Fruit fly (Drosophila melanogaster): ENCODE measurements around the gene CG4199.

Gene CG4199

dm6 chrX:2073325-2073724 lies at the start of gene CG4199:
Gene CG4199, minus strand, starts transcription at chrX:2073483.
- TF ChIP-seq p53 (GFP tag; optimal IDR thresholded peaks at IDR 0.05) (no peak), CG11398 (GFP tag; optimal IDR thresholded peaks at IDR 0.05) (no peak), ase (GFP tag; IDR thresholded peaks at IDR 0.05) (no peak), Fer1 (GFP tag; optimal IDR thresholded peaks at IDR 0.05) (peak; percentile 25), Pdp1 (GFP tag; optimal IDR thresholded peaks at IDR 0.05) (peak in 1 of 2 experiments; percentile 35), Dfd (GFP tag; optimal IDR thresholded peaks at IDR 0.05) (no peak), vvl (GFP tag; IDR thresholded peaks at IDR 0.05) (peak; percentile 34; the same call in 1 of the 2 replicates), CG15696 (tag; optimal IDR thresholded peaks at IDR 0.05) (no peak), Drgx (GFP tag; IDR thresholded peaks at IDR 0.05) (peak; percentile 20; the same call in 1 of the 2 replicates), grau (tag; optimal IDR thresholded peaks at IDR 0.05) (peak; percentile 49), usp (GFP tag; optimal IDR thresholded peaks at IDR 0.05) (no peak), crp (GFP tag; optimal IDR thresholded peaks at IDR 0.05) (peak in 1 of 2 experiments; percentile 7), Eip74EF (GFP tag; optimal IDR thresholded peaks at IDR 0.05) (no peak), Dbx (GFP tag; IDR thresholded peaks at IDR 0.05) (0 out of 3 replicates have a peak, but pooled peaks have one; percentile 22), Fer2 (tag; optimal IDR thresholded peaks at IDR 0.05) (no peak), HLH54F (GFP tag; optimal IDR thresholded peaks at IDR 0.05) (no peak), CG10565 (GFP tag; optimal IDR thresholded peaks at IDR 0.05) (no peak), CG6791 (GFP tag; IDR thresholded peaks at IDR 0.05; ENCODE audit: partially characterized antibody) (peak; percentile 36; the same call in 1 of the 3 replicates), CG8478 (optimal IDR thresholded peaks at IDR 0.05) (no peak), Atf-2 (GFP tag; optimal IDR thresholded peaks at IDR 0.05) (no peak), gro (GFP tag; optimal IDR thresholded peaks at IDR 0.05) (no peak), sd (tag; optimal IDR thresholded peaks at IDR 0.05) (no peak), pum (GFP tag; optimal IDR thresholded peaks at IDR 0.05) (no peak), Nf-YB (GFP tag; optimal IDR thresholded peaks at IDR 0.05) (no peak), CG32772 (GFP tag; IDR thresholded peaks at IDR 0.05) (no peak), Jarid2 (GFP tag; optimal IDR thresholded peaks at IDR 0.05) (peak; percentile 18), bowl (GFP tag; IDR thresholded peaks at IDR 0.05) (no peak), sug (tag; optimal IDR thresholded peaks at IDR 0.05) (peak; percentile 29), Sin3A (optimal IDR thresholded peaks at IDR 0.05) (peak; percentile 15), CrebB (tag; optimal IDR thresholded peaks at IDR 0.05) (no peak), rib (GFP tag; IDR thresholded peaks at IDR 0.05) (no peak), Myb (GFP tag; optimal IDR thresholded peaks at IDR 0.05) (peak; percentile 22), NfI (GFP tag; optimal IDR thresholded peaks at IDR 0.05) (no peak), CG1529 (GFP tag; optimal IDR thresholded peaks at IDR 0.05) (no peak), CG34376 (GFP tag; optimal IDR thresholded peaks at IDR 0.05) (peak; percentile 9), PHDP (tag; optimal IDR thresholded peaks at IDR 0.05) (no peak), Doc2 (GFP tag; IDR thresholded peaks at IDR 0.05) (no peak), stc (GFP tag; IDR thresholded peaks at IDR 0.05) (no peak), Lhr (GFP tag; optimal IDR thresholded peaks at IDR 0.05) (peak; percentile 32), Rfx (GFP tag; IDR thresholded peaks at IDR 0.05) (peak; percentile 46), z (GFP tag; IDR thresholded peaks at IDR 0.05) (peak; percentile 81; the same call in 2 of the 3 replicates), Dp (GFP tag; optimal IDR thresholded peaks at IDR 0.05) (peak; percentile 72), pfk (GFP tag; optimal IDR thresholded peaks at IDR 0.05) (no peak), CG3065 (GFP tag; optimal IDR thresholded peaks at IDR 0.05) (no peak), CG3847 (GFP tag; IDR thresholded peaks at IDR 0.05) (peak; percentile 64), disco-r (GFP tag; optimal IDR thresholded peaks at IDR 0.05) (no peak), chinmo (GFP tag; IDR thresholded peaks at IDR 0.05; ENCODE audit: partially characterized antibody) (0 out of 4 replicates have a peak, but pooled peaks have one; percentile 29), CG3995 (GFP tag; optimal IDR thresholded peaks at IDR 0.05) (peak; percentile 90), pita (GFP tag; optimal IDR thresholded peaks at IDR 0.05) (peak; percentile 19), chif (GFP tag; optimal IDR thresholded peaks at IDR 0.05) (no peak), ftz-f1 (GFP tag; optimal IDR thresholded peaks at IDR 0.05) (peak; percentile 41), CG9932 (GFP tag; IDR thresholded peaks at IDR 0.05) (peak; percentile 38; the same call in 1 of the 2 replicates)

Measured in whole organism, embryonic.